Fruit fly (Drosophila melanogaster): ENCODE results near the gene CG17597.
A peak's percentile ranks its signal among the peaks of the same experiment; 100 is the strongest.

CG17597 gene

DNA sequence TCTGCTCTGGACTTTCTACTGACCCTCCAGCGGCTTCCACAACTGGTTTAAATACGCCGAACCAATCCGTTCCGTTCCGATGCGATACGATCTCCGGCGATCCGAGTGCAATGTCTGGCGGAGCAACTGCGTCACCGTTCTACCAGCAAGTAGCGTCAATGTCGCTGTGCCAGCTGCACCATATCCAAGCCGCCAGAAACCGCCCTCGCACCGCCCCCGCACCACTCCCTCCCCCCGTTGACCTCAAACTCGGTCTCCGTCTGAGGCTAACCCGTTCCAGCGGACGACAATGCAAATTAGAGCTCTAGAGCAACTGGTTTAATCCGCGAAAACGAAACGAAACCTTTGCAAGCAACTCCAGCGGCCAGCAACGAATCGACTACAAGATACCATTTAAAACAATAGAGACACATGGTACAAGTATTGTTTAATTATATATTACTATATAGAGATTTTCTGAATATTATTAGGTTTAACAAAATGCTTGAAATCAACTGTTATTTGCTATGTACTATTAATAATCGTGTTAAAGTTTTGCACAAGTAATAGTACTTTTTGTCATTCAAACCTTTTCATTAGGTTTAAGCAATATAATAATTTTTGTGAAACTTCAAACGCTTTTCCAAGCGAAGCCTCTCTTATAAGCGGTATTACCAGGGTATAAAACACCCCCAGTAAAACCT, 19.9 kb downstream of the CG17597 start, which contains the start of the genes CG10570 and CG42502 (continued):
- no peak for TF ChIP-seq CkIIα-i1 (GFP tag; IDR thresholded peaks at IDR 0.05)
- no peak for TF ChIP-seq stc (GFP tag; IDR thresholded peaks at IDR 0.05)
- no peak for TF ChIP-seq CG8281 (tag; optimal IDR thresholded peaks at IDR 0.05)
- TF ChIP-seq Pdp1 (GFP tag; optimal IDR thresholded peaks at IDR 0.05): no peak
- TF ChIP-seq CG3163 (GFP tag; optimal IDR thresholded peaks at IDR 0.05): no peak
- TF ChIP-seq eyg (GFP tag; optimal IDR thresholded peaks at IDR 0.05): no peak
- TF ChIP-seq CG1024 (GFP tag; IDR thresholded peaks at IDR 0.05): no peak
- no peak for TF ChIP-seq Dek (tag; optimal IDR thresholded peaks at IDR 0.05)
- TF ChIP-seq CG6175 (GFP tag; IDR thresholded peaks at IDR 0.05): no peak
- TF ChIP-seq grau (tag; optimal IDR thresholded peaks at IDR 0.05): peak; percentile 21
- TF ChIP-seq Med (GFP tag): peak; percentile 5
- peak; percentile 70; the same call in 1 of the 4 replicates for TF ChIP-seq chinmo (GFP tag; IDR thresholded peaks at IDR 0.05; ENCODE audit: partially characterized antibody)
- TF ChIP-seq gem (tag; optimal IDR thresholded peaks at IDR 0.05): peak; percentile 32
- TF ChIP-seq CG11504 (tag; optimal IDR thresholded peaks at IDR 0.05): peak; percentile 14
- no peak for TF ChIP-seq nom (GFP tag; optimal IDR thresholded peaks at IDR 0.05)
- no peak for TF ChIP-seq hb (GFP tag; IDR thresholded peaks at IDR 0.05; ENCODE audit: partially characterized antibody)
- TF ChIP-seq CG13424 (tag; optimal IDR thresholded peaks at IDR 0.05): no peak
- TF ChIP-seq exex (tag; optimal IDR thresholded peaks at IDR 0.05): no peak
- no peak for TF ChIP-seq ac (GFP tag; optimal IDR thresholded peaks at IDR 0.05)
- TF ChIP-seq CG18011 (GFP tag; optimal IDR thresholded peaks at IDR 0.05): no peak
- TF ChIP-seq HLH54F (GFP tag; optimal IDR thresholded peaks at IDR 0.05): no peak
- TF ChIP-seq luna (GFP tag; optimal IDR thresholded peaks at IDR 0.05): no peak
- TF ChIP-seq wek (GFP tag; optimal IDR thresholded peaks at IDR 0.05): no peak
- peak in 1 of 2 experiments; percentile 11 for TF ChIP-seq Hr51 (GFP tag; optimal IDR thresholded peaks at IDR 0.05)
- no peak for TF ChIP-seq H2.0 (GFP tag; IDR thresholded peaks at IDR 0.05)
- no peak for TF ChIP-seq CG1792 (GFP tag; optimal IDR thresholded peaks at IDR 0.05)
- TF ChIP-seq Mrtf (GFP tag; IDR thresholded peaks at IDR 0.05): no peak
- TF ChIP-seq Dll (GFP tag; IDR thresholded peaks at IDR 0.05; ENCODE audit: partially characterized antibody): no peak
- TF ChIP-seq CG12219 (GFP tag; optimal IDR thresholded peaks at IDR 0.05): no peak
- no peak for TF ChIP-seq CG9876 (GFP tag; optimal IDR thresholded peaks at IDR 0.05)
- TF ChIP-seq sisA (GFP tag; IDR thresholded peaks at IDR 0.05): no peak
- peak; percentile 61 for TF ChIP-seq row (GFP tag; IDR thresholded peaks at IDR 0.05)
- no peak for TF ChIP-seq Sox100B (GFP tag; optimal IDR thresholded peaks at IDR 0.05)
- TF ChIP-seq zf30C (GFP tag; optimal IDR thresholded peaks at IDR 0.05): no peak
- TF ChIP-seq CG33557 (GFP tag; optimal IDR thresholded peaks at IDR 0.05): no peak
- TF ChIP-seq sim (GFP tag; IDR thresholded peaks at IDR 0.05): no peak
- TF ChIP-seq bowl (GFP tag; IDR thresholded peaks at IDR 0.05): no peak
- 0 out of 3 replicates have a peak, but pooled peaks have one; percentile 25 for TF ChIP-seq zfh1 (GFP tag; IDR thresholded peaks at IDR 0.05)
- 0 out of 3 replicates have a peak, but pooled peaks have one; percentile 40 for TF ChIP-seq CG14860 (GFP tag; IDR thresholded peaks at IDR 0.05; ENCODE audit: partially characterized antibody)
- TF ChIP-seq Spps (tag; optimal IDR thresholded peaks at IDR 0.05): no peak
- TF ChIP-seq pb (GFP tag; optimal IDR thresholded peaks at IDR 0.05): no peak
- peak; percentile 55 for TF ChIP-seq vvl (GFP tag; IDR thresholded peaks at IDR 0.05)
- no peak for TF ChIP-seq Antp (GFP tag; optimal IDR thresholded peaks at IDR 0.05)
- no peak for TF ChIP-seq lilli (GFP tag; optimal IDR thresholded peaks at IDR 0.05)
- no peak for TF ChIP-seq zen2 (GFP tag; IDR thresholded peaks at IDR 0.05; ENCODE audit: partially characterized antibody)
- TF ChIP-seq unc-4 (GFP tag; IDR thresholded peaks at IDR 0.05; ENCODE audit: partially characterized antibody): no peak
- no peak for TF ChIP-seq bcd (GFP tag; optimal IDR thresholded peaks at IDR 0.05)
- no peak for TF ChIP-seq BtbVII (GFP tag; optimal IDR thresholded peaks at IDR 0.05)
- TF ChIP-seq CG31224 (GFP tag; IDR thresholded peaks at IDR 0.05): no peak

Measured in whole organism, embryonic.